Worm (Caenorhabditis elegans): ENCODE measurements around the gene Y45G5AM.9.

Gene Y45G5AM.9

DNA sequence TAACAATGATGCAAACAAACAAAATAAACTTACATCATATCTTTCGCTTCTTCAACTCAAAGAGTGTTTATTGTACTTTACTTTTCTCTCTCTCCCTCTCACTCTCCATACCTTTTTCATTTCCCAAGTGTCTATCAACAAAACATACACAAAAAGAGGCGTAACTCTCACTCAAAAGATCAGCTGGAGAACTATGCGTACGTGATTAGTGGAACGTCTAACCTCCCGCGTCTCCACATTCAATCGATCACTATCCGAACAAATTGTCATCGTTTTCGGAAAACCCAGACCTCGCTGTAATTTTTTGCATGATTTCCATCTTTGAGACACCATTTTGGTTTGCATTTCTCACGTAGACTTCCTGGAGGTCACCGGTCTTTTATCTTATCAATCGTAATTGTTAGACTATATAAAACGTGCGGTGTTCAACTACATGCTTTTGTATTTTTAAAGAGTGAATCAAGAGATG is 62.9 kb downstream of the Y45G5AM.9 start, which contains the start of gene nhr-57 (continued):
- no peak for TF ChIP-seq hlh-4 (tag; optimal IDR thresholded peaks at IDR 0.05)
- peak; percentile 59 for TF ChIP-seq C16A3.4 (tag; optimal IDR thresholded peaks at IDR 0.05)
- TF ChIP-seq mep-1 (tag; optimal IDR thresholded peaks at IDR 0.05) = peak; percentile 50
- no peak for TF ChIP-seq egl-13 (tag; optimal IDR thresholded peaks at IDR 0.05)
- no peak for TF ChIP-seq fkh-10 (GFP tag; optimal IDR thresholded peaks at IDR 0.05)
- no peak for TF ChIP-seq xbp-1 (tag; optimal IDR thresholded peaks at IDR 0.05)
- peak; percentile 54 for TF ChIP-seq sup-37 (GFP tag; optimal IDR thresholded peaks at IDR 0.05)
- TF ChIP-seq tlp-1 (tag; optimal IDR thresholded peaks at IDR 0.05) = no peak
- peak in 3 of 6 experiments; percentile 39 to 98 (median 89) for TF ChIP-seq elt-3 (tag; optimal IDR thresholded peaks at IDR 0.05)
- no peak for TF ChIP-seq hlh-17 (GFP tag; optimal IDR thresholded peaks at IDR 0.05; ENCODE audit: borderline replicate concordance)
- TF ChIP-seq Y116A8C.19 (tag; optimal IDR thresholded peaks at IDR 0.05; ENCODE audit: borderline replicate concordance) = no peak
- TF ChIP-seq fkh-4 (tag; optimal IDR thresholded peaks at IDR 0.05; ENCODE audit: borderline replicate concordance) = no peak
- peak; percentile 74 for TF ChIP-seq tbx-2 (tag; optimal IDR thresholded peaks at IDR 0.05)
- TF ChIP-seq mab-9 (GFP tag; IDR thresholded peaks at IDR 0.05) = no peak
- TF ChIP-seq nhr-71 (tag; optimal IDR thresholded peaks at IDR 0.05) = peak; percentile 84
- no peak for TF ChIP-seq nhr-28 (tag; optimal IDR thresholded peaks at IDR 0.05)
- no peak for TF ChIP-seq ztf-11 (tag; optimal IDR thresholded peaks at IDR 0.05)
- TF ChIP-seq vab-15 (tag; optimal IDR thresholded peaks at IDR 0.05) = no peak
- no peak for TF ChIP-seq sptf-1 (tag; optimal IDR thresholded peaks at IDR 0.05)
- TF ChIP-seq lin-14 (GFP tag; optimal IDR thresholded peaks at IDR 0.05) = peak; percentile 91
- TF ChIP-seq pqm-1 (tag; optimal IDR thresholded peaks at IDR 0.05) = no peak
- peak; percentile 100 for TF ChIP-seq aha-1 (tag; optimal IDR thresholded peaks at IDR 0.05)
- peak; percentile 57 for TF ChIP-seq grh-1 (GFP tag; IDR thresholded peaks at IDR 0.05)
- peak; percentile 64 for TF ChIP-seq fos-1 (tag; optimal IDR thresholded peaks at IDR 0.05)
- TF ChIP-seq unc-62 (GFP tag; optimal IDR thresholded peaks at IDR 0.05) = no peak
- no peak for TF ChIP-seq pag-3 (tag; optimal IDR thresholded peaks at IDR 0.05; ENCODE audit: borderline replicate concordance, insufficient read depth)
- no peak for TF ChIP-seq unc-98 (GFP tag; IDR thresholded peaks at IDR 0.05)
- TF ChIP-seq pax-3 (tag; optimal IDR thresholded peaks at IDR 0.05) = peak; percentile 45
- TF ChIP-seq ceh-88 (GFP tag; IDR thresholded peaks at IDR 0.05) = 0 out of 2 replicates have a peak, but pooled peaks have one; percentile 24
- TF ChIP-seq elt-2 (tag; optimal IDR thresholded peaks at IDR 0.05) = peak; percentile 43
- TF ChIP-seq F16B12.6 (tag; optimal IDR thresholded peaks at IDR 0.05) = no peak
- no peak for TF ChIP-seq mef-2 (tag; optimal IDR thresholded peaks at IDR 0.05)
- TF ChIP-seq lir-3 (tag; optimal IDR thresholded peaks at IDR 0.05; ENCODE audit: poor library complexity) = peak; percentile 53
- TF ChIP-seq aly-2 (tag; optimal IDR thresholded peaks at IDR 0.05) = no peak
- TF ChIP-seq nhr-76 (tag; optimal IDR thresholded peaks at IDR 0.05) = no peak
- peak; percentile 79 for TF ChIP-seq nhr-90 (tag; optimal IDR thresholded peaks at IDR 0.05; ENCODE audit: poor library complexity)
- TF ChIP-seq lin-35 (GFP tag; optimal IDR thresholded peaks at IDR 0.05) = peak; percentile 29 to 66
- peak; percentile 57 for TF ChIP-seq irx-1 (tag; optimal IDR thresholded peaks at IDR 0.05)
- TF ChIP-seq lsy-2 (tag; optimal IDR thresholded peaks at IDR 0.05) = no peak
- TF ChIP-seq nhr-12 (tag; optimal IDR thresholded peaks at IDR 0.05) = no peak
